Fruit fly (Drosophila melanogaster): ENCODE data around the gene rempA.

rempA gene

DNA sequence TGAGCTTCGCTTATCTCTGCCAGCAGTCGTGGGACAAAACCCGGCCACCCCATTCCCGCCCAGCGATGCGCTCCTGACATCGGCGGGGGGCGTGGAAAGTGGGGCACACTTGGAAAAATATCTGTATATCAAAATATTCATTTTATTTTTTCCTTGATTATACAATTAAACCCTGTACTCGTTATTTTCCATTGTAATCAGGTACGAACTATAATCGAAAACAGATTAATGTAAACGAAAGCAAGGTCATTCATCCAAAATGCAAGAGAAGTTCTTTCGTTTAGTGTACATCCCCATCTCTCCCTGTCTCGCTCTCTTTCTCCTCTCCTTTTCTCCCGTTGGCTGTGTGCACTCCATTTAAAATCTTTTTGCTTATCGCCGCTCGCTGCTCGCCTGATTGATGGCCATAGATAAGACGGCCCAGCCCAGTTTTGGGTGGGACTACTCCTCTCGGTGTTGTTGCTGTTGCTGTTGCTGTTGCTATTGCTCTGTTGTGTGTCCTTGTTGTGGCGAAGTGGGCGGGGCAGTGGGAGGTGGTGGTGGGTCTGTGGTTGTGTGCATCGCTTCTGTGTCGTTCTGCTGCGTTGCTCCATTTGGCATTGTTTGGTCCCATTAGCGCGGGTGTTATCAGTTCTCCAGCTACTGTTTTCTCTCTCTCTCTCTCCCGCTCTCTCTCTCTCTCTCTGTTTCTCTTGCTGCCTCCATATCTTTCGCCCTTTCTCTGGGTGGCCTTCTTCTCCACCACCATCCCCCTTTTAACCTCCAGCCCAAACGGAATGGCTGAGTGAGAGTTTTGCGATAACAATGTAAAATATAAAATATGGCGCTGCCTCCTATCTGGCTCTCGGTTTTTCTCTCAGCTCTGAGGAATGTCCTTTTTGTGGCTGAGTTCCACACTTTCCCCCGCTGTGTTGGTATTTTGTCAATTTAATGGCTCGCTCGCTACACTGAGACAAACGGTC, 43.8 kb downstream of the rempA start (continued):
- TF ChIP-seq psq (GFP tag; optimal IDR thresholded peaks at IDR 0.05): peak; percentile 52
- TF ChIP-seq rgr (GFP tag; optimal IDR thresholded peaks at IDR 0.05): peak; percentile 58
- TF ChIP-seq N (GFP tag; optimal IDR thresholded peaks at IDR 0.05): no peak
- peak; percentile 61 for TF ChIP-seq h (GFP tag; optimal IDR thresholded peaks at IDR 0.05)
- peak; percentile 42 for TF ChIP-seq Dif (GFP tag; optimal IDR thresholded peaks at IDR 0.05; ENCODE audit: partially characterized antibody)
- TF ChIP-seq Abd-B (GFP tag; optimal IDR thresholded peaks at IDR 0.05): no peak
- no peak for TF ChIP-seq sage (GFP tag; optimal IDR thresholded peaks at IDR 0.05)
- no peak for TF ChIP-seq usp (GFP tag; optimal IDR thresholded peaks at IDR 0.05)
- TF ChIP-seq tai (GFP tag; optimal IDR thresholded peaks at IDR 0.05): no peak
- peak; percentile 71 for TF ChIP-seq br (GFP tag; optimal IDR thresholded peaks at IDR 0.05)
- TF ChIP-seq dsf (GFP tag; optimal IDR thresholded peaks at IDR 0.05; ENCODE audit: borderline replicate concordance): no peak

DNA sequence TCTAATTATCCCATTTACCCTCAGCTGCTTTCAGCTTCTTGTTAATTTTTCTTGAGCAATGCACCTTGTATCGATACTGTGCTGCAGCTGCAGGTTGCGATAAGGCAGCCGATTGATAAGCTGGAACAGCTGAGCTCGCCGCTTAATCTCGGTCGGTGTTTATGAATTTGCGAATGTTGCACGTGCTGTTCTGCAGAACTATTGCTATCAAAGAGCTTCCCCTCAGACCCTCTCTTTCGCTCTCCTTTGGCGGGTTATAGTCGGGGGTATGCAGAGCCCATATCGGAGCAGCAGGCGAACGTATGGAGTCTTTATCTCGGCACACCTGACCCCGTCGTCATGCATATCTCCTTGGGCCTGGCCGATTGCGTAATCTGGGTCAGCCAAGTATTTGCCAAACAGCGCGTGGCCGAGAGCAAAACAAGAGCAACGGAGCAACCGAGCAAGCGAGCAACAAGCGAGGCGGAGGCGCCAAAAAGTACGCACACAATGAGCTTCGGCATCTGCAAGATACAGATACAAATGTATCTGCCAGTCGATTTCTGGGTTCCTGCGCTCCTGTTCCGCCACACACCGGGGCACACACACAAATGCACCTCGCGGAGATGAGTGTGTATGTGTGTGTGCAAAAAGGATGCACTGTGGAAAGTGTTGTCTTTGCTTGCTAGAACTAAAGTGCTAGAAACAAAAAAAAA, 45.8 kb downstream of the rempA start:
- TF ChIP-seq tai (GFP tag; optimal IDR thresholded peaks at IDR 0.05) (no peak), sage (GFP tag; optimal IDR thresholded peaks at IDR 0.05) (no peak), Mio (GFP tag; optimal IDR thresholded peaks at IDR 0.05) (no peak), CrebA (GFP tag; optimal IDR thresholded peaks at IDR 0.05; ENCODE audit: borderline replicate concordance) (no peak), pan (optimal IDR thresholded peaks at IDR 0.05) (no peak), Jra (GFP tag; optimal IDR thresholded peaks at IDR 0.05) (no peak), dl (GFP tag; optimal IDR thresholded peaks at IDR 0.05; ENCODE audit: insufficient read depth in 1 of 2, partially characterized antibody in 2 of 2) (no peak), fru (GFP tag; optimal IDR thresholded peaks at IDR 0.05) (no peak), psq (GFP tag; optimal IDR thresholded peaks at IDR 0.05) (no peak), Hnf4 (GFP tag; optimal IDR thresholded peaks at IDR 0.05) (no peak), usp (GFP tag; optimal IDR thresholded peaks at IDR 0.05) (no peak), ey (GFP tag; optimal IDR thresholded peaks at IDR 0.05) (no peak), br (GFP tag; optimal IDR thresholded peaks at IDR 0.05) (no peak), Sp1 (GFP tag; optimal IDR thresholded peaks at IDR 0.05) (no peak), Hr83 (GFP tag; optimal IDR thresholded peaks at IDR 0.05; ENCODE audit: poor library complexity, severe bottlenecking) (no peak), dsf (GFP tag; optimal IDR thresholded peaks at IDR 0.05; ENCODE audit: borderline replicate concordance) (no peak), Rel (GFP tag; optimal IDR thresholded peaks at IDR 0.05) (no peak), Rel (tag; optimal IDR thresholded peaks at IDR 0.05) (no peak), Dif (GFP tag; optimal IDR thresholded peaks at IDR 0.05; ENCODE audit: partially characterized antibody) (no peak)

DNA sequence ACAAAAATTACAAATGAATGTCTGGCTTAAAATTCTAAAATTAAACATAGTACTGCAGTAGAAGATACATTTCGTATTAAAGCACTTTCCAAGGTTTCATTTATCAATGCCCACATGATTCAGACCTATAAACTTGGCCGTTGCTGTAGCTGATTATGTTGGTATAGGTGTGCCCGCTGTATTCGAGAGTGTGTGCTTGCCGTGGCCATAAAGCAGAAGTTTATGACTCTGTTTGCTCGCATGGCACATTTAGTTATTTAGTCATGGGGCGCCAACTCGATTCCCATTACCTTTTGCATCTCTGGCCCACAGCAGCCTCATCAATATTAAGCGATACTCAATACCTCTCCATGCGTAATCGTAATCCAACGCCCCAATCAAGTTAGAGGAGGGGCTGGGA, 47.1 kb downstream of the rempA start:
- no peak for TF ChIP-seq Myc (optimal IDR thresholded peaks at IDR 0.05)
- no peak for TF ChIP-seq Mio (GFP tag; optimal IDR thresholded peaks at IDR 0.05)
- TF ChIP-seq OdsH (GFP tag; optimal IDR thresholded peaks at IDR 0.05): peak; percentile 8
- TF ChIP-seq Vsx2 (GFP tag; optimal IDR thresholded peaks at IDR 0.05; ENCODE audit: partially characterized antibody): no peak
- TF ChIP-seq tai (GFP tag; optimal IDR thresholded peaks at IDR 0.05): no peak
- no peak for TF ChIP-seq foxo (GFP tag; optimal IDR thresholded peaks at IDR 0.05)
- TF ChIP-seq h (GFP tag; optimal IDR thresholded peaks at IDR 0.05): peak; percentile 12

DNA sequence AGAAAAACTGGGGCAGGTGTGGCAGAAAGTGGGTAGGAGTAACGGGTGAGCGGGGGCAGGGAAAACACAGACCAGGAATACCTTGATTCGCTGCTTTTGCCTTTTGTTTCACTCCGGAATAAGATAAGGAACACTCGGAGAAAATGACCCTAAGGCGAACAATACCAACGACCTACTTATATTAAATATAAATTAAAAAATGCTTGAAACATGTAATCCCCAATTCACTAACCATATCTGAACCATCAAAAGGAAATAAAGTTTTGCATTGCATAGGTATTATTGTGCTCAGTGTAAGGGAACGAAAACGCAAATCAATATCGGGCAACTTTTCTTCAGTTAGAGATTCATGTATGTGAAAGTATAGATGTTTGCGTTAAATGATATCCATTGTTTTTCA, 48.1 kb downstream of the rempA start:
- peak; percentile 66 for TF ChIP-seq fru (GFP tag; optimal IDR thresholded peaks at IDR 0.05)
- TF ChIP-seq jim (GFP tag; optimal IDR thresholded peaks at IDR 0.05): no peak
- no peak for TF ChIP-seq CrebA (GFP tag; optimal IDR thresholded peaks at IDR 0.05; ENCODE audit: borderline replicate concordance)
- peak; percentile 70 for TF ChIP-seq psq (GFP tag; optimal IDR thresholded peaks at IDR 0.05)
- peak; percentile 73 for TF ChIP-seq ey (GFP tag; optimal IDR thresholded peaks at IDR 0.05)
- peak; percentile 76 for TF ChIP-seq OdsH (GFP tag; optimal IDR thresholded peaks at IDR 0.05)
- TF ChIP-seq rgr (GFP tag; optimal IDR thresholded peaks at IDR 0.05): peak; percentile 76
- peak; percentile 74 for TF ChIP-seq br (GFP tag; optimal IDR thresholded peaks at IDR 0.05)
- no peak for TF ChIP-seq Dif (GFP tag; optimal IDR thresholded peaks at IDR 0.05; ENCODE audit: partially characterized antibody)
- TF ChIP-seq Sp1 (GFP tag; optimal IDR thresholded peaks at IDR 0.05): peak; percentile 63
- TF ChIP-seq lola (GFP tag; optimal IDR thresholded peaks at IDR 0.05): no peak
- peak; percentile 20 for TF ChIP-seq Jra (GFP tag; optimal IDR thresholded peaks at IDR 0.05)
- no peak for TF ChIP-seq dmrt93B (GFP tag; optimal IDR thresholded peaks at IDR 0.05)
- peak; percentile 56 for TF ChIP-seq sv (GFP tag; optimal IDR thresholded peaks at IDR 0.05)
- no peak for TF ChIP-seq Dfd (GFP tag; optimal IDR thresholded peaks at IDR 0.05)
- peak; percentile 16 for TF ChIP-seq dsf (GFP tag; optimal IDR thresholded peaks at IDR 0.05; ENCODE audit: borderline replicate concordance)
- TF ChIP-seq HLH106 (tag; optimal IDR thresholded peaks at IDR 0.05): peak; percentile 16
- no peak for TF ChIP-seq tai (GFP tag; optimal IDR thresholded peaks at IDR 0.05)
- TF ChIP-seq brk (GFP tag; optimal IDR thresholded peaks at IDR 0.05): peak; percentile 65
- no peak for TF ChIP-seq N (GFP tag; optimal IDR thresholded peaks at IDR 0.05)
- no peak for TF ChIP-seq Rel (GFP tag; optimal IDR thresholded peaks at IDR 0.05)
- no peak for TF ChIP-seq Rel (tag; optimal IDR thresholded peaks at IDR 0.05)
- no peak for TF ChIP-seq Mio (GFP tag; optimal IDR thresholded peaks at IDR 0.05)
- TF ChIP-seq CG32264 (GFP tag; optimal IDR thresholded peaks at IDR 0.05): peak; percentile 47
- peak; percentile 65 for TF ChIP-seq sage (GFP tag; optimal IDR thresholded peaks at IDR 0.05)
- peak; percentile 24 for TF ChIP-seq woc (GFP tag; optimal IDR thresholded peaks at IDR 0.05)
- TF ChIP-seq Abd-B (GFP tag; optimal IDR thresholded peaks at IDR 0.05): no peak
- TF ChIP-seq Hr78 (GFP tag; optimal IDR thresholded peaks at IDR 0.05): no peak
- TF ChIP-seq Hnf4 (GFP tag; optimal IDR thresholded peaks at IDR 0.05): peak; percentile 77
- peak; percentile 87 for TF ChIP-seq h (GFP tag; optimal IDR thresholded peaks at IDR 0.05)
- no peak for TF ChIP-seq usp (GFP tag; optimal IDR thresholded peaks at IDR 0.05)
- peak in 1 of 2 experiments; percentile 81 for TF ChIP-seq foxo (GFP tag; optimal IDR thresholded peaks at IDR 0.05)
